Fruit fly (Drosophila melanogaster) S2 (cell line): ENCODE results near the gene Gas41.

Source experiments
- CG8478 ChIP-seq: fragments of >200 bp; optimal IDR thresholded peaks from 2 replicates; lab custom pipeline; 2018
- CTCF ChIP-seq, 2 experiments: fragments of >200 bp; optimal IDR thresholded peaks; 2 replicates each; lab custom pipeline; 2018

Gas41 gene

DNA sequence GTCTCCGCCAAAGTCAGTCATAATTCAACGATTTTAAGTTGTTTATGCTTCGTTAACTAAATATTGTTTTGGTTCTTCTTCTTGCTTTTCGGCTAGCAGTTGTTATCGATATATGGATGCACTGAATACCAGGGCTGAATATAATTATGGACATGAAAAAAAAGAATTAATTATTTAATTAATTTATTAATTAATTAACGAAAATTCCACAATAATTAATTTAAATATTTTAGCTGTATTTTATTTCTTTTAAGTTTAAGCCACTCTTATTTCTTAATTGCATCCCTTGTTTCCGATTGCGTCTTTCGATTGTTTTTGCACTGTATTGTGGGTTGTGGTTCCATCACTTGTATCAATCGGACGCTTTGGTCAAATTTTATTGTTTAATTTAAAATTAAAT lies at the start of gene Gas41, which contains the start of gene SA1:
TSS of gene Gas41 (minus strand) at position 112 of the 400 bp plus-strand sequence.
TSS of gene SA1 (plus strand) at position 326 of the 400 bp plus-strand sequence.
- no peak for TF ChIP-seq CG8478 (lab: Kevin White, UChicago)
- no peak for TF ChIP-seq CTCF (optimal IDR thresholded peaks at IDR 0.05; lab: Kevin White, UChicago)

DNA sequence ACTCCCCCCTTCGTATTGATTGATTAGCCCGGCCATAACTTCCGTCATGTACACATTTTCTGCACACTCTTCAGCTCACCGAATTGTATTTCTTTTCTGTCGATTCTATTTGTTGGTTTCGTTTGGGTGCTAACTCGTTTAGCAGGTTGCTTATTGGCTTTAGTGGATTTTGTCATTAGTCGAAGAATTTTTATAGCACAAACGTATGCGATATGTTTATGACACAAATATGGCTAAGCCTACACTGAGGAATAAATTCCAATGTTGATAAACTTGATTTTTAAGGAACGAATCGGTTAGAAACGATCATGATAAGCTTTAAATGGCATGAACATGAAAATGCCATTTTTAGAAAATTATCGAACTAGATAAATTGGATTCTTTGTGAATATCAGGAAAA lies 48.7 kb upstream of the Gas41 start:
- TF ChIP-seq CG8478 (lab: Kevin White, UChicago) = no peak
- TF ChIP-seq CTCF (optimal IDR thresholded peaks at IDR 0.05; lab: Kevin White, UChicago) = no peak

DNA sequence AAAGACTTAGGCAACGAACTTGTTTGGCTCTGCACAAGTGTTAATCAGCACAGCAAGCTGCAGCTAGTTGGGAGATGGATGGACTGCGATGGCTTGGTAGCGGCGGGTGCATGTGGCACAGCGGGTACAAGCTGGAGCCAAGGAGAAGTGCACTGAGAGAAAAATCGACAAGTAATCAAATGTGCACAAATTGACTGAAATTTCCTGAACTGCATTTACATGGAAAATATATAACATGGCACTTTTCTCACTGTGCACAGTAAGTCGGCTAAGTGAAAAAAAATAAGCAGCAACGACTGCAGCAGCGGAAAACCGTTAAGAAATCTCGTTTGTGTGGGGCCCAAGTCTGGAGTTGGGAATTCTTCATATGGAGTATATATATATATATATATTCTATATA lies 41.1 kb upstream of the Gas41 start:
- TF ChIP-seq CG8478 (lab: Kevin White, UChicago) = no peak

DNA sequence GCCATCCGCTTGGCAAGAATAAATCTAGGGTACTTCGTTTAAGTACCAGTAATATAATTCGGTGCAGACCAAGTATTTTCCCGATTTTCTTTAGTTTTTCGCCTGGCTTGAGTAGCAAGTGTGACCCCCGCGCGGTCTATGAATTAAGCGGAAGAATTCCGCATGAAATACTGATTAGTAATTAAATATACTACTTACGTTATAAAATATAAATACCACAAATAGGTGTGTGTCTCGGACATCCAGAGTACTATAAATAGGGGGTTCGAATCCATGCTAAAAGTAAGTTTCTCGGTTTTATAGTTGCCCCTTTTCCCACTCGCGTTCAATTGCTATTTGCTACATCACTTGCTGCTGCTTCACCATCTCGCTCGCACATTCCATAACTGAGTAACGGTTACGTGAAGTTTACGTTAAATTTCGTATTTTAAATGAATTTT lies 21.6 kb upstream of the Gas41 start, which contains the start of gene snRNP-U1-70K:
TSS of gene snRNP-U1-70K (minus strand) at position 141 of the 440 bp plus-strand sequence.
- TF ChIP-seq CG8478 (lab: Kevin White, UChicago) (no peak), CTCF (optimal IDR thresholded peaks at IDR 0.05; lab: Kevin White, UChicago) (peak; percentile 38 to 72)

DNA sequence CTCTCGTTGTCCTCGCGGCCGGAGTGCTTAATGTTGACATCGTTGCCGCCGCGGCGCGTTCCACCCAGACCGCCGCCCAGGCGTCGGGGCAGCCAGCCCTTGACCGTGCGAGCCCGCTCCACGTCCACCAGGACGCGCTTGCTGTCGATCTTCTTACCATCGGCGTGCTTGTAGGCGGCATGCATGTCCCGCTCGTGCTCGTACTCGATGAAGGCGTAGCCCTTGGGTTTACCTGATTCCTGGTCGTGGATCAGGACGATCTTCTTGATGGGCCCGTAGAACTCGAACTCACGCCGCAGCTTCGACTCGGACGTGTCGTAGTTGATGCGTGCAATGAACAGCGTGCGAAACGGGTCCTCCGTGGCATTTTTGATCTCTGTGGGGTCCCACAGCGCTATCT lies 20.8 kb upstream of the Gas41 start:
- TF ChIP-seq CTCF (optimal IDR thresholded peaks at IDR 0.05; lab: Kevin White, UChicago) (no peak), CG8478 (lab: Kevin White, UChicago) (no peak)

DNA sequence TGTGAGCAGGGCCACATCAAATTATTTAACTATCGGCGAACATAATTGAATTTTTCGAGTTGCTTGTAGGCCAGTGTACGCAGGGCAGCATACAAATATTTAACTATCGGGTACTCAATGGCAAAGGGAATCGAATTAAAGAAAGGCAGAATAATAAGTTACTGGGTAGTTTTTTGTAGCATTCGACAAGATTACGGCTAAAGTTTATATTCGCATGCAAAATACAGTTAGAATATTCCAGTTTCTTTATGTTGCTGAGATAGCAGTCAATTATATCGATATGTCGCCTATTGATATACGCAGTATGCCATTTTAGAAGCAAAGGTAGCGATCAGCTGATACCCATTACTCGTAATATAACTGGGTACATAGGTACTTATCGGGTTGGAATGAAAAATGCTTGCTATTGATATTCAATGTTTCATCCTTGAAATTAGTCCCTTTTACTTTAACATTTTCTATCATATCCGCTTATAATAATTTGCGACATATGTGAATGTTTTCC lies 18.1 kb upstream of the Gas41 start:
- TF ChIP-seq CG8478 (lab: Kevin White, UChicago) = no peak
- TF ChIP-seq CTCF (optimal IDR thresholded peaks at IDR 0.05; lab: Kevin White, UChicago) = peak; percentile 50

DNA sequence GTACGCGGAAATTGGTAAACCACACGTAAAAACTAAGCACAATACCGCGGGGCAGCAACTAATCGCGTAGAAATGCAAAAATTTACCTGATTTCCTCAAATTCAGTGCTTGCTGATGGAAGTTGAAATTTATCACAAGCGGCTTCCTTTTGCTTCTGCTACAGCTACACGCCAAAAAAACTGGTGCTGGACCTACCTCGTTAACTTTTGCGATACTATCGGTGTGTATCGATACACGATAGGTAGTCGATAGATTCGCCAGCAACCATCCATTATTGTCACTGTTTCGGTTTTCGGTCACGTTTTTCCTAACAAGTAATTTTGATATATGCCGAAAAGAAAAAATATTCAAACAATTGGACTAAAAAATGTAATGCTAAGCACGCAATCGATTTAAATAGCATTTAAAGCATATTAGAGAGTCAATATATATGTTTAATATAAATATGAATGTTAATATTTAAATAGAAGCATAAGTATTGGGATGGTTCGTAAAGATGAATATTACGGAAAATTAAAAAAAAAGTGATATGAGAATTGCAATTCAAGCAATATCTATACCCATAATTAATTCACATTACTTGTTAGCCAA lies 17.5 kb upstream of the Gas41 start, which contains the start of gene Sumo:
TSS of gene Sumo (minus strand) at position 223 of the 591 bp plus-strand sequence.
- TF ChIP-seq CG8478 (lab: Kevin White, UChicago) = no peak
- no peak for TF ChIP-seq CTCF (optimal IDR thresholded peaks at IDR 0.05; lab: Kevin White, UChicago)

DNA sequence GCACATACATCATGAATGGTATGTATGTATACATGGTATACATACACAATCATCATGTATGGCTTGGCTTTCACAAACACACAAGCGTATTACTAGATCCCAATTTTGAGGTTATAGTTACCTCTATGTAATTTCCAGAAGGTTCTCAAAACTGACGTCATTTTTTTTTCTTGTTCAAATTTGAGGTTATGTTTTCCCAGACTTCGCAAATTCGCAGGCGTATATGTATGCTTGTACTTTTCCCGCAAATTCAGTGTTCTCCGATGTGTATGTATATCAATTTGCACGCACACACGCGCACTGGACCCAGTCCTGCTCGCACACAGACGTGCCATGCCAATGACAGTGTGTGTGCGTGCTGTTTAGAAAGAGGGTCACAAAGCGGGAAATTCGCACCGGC lies 16.3 kb upstream of the Gas41 start:
- TF ChIP-seq CG8478 (lab: Kevin White, UChicago) (no peak), CTCF (optimal IDR thresholded peaks at IDR 0.05; lab: Kevin White, UChicago) (no peak)

DNA sequence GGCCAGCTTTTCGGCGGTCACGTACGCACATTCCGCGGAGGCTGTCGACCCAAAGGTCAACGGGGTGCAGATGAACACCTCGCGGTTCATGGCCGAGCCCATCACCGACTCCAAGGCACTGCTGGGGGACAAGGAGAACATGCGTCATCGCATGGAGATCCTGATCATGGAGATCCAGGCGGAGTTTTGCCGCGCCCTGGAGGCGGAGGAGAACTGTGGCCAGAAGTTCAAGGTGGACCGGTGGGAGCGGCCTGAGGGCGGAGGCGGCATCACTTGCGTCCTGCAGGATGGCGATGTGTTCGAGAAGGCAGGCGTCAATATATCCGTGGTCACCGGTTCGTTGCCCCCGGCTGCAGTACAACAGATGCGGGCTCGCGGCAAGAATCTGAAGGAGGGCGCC lies 14.6 kb upstream of the Gas41 start:
- TF ChIP-seq CTCF (optimal IDR thresholded peaks at IDR 0.05; lab: Kevin White, UChicago) (no peak), CG8478 (lab: Kevin White, UChicago) (no peak)

DNA sequence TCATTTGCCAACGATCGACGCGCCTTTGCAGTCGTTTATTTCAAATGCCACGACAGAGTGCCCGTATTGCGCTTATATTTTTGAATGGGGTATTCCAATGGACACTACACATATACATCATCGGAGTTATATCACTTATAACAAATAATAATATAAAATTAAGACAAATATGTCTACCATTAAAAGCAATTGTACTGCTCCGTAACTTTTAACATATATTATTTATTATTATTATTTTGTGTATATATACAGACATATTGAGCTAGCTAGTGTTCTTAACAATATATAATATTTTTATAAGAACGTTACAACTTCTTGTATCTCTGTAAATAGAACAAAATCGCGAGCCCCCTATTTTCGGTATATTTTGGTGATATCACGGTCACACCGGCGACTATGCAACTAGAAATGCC lies 14.0 kb upstream of the Gas41 start, which contains the start of the genes sip2 and Coprox:
TSS of gene sip2 (minus strand) at position 53 of the 413 bp plus-strand sequence.
TSS of gene Coprox (plus strand) at position 400 of the 413 bp plus-strand sequence.
- no peak for TF ChIP-seq CG8478 (lab: Kevin White, UChicago)
- TF ChIP-seq CTCF (optimal IDR thresholded peaks at IDR 0.05; lab: Kevin White, UChicago) = no peak

DNA sequence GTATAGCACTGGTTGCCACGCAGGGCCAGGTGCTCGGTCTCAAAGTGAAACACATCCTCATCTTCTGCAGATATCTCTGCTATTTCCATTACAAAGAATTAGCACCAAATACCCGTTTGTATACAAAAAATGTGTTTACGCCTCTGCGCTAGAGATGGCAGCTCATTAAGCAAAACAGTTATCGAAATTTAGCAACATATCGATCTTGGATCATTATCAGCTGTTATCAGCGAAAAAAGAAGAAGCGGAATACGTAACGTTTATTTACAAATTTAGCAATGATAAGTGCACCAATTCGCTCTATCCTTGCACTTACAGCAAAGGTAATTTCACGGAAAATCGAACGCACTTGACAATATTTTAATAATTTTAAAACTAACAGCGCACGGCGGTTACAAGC lies 10.2 kb upstream of the Gas41 start, which contains the start of the genes Atac1 and Hmgcl:
TSS of gene Atac1 (minus strand) at position 164 of the 400 bp plus-strand sequence.
TSS of gene Hmgcl (plus strand) at position 213 of the 400 bp plus-strand sequence.
- TF ChIP-seq CTCF (optimal IDR thresholded peaks at IDR 0.05; lab: Kevin White, UChicago) = no peak
- TF ChIP-seq CG8478 (lab: Kevin White, UChicago) = no peak

DNA sequence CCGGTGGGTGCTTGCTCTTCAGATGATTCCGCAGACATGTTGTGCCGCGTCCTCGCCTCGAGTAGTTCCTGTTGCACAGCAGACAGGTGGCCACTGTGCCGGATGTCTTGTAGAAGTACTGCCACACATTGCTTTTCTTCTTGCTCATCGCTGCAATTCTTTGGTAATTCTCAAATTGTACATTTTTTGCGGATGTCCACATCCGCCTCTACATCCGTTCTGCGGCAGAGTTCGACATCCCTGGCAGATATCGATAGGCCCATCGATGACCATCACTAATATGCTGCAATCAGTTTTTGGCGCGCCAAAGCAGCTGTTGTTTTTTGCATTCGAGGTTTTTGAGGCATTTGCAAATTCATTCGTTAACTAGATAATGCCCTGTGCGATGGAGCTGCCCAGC lies 6.7 kb upstream of the Gas41 start, which contains the start of the genes CG13775 and CG3430:
TSS of gene CG13775 (minus strand) at position 226 of the 400 bp plus-strand sequence.
TSS of gene CG3430 (plus strand) at position 284 of the 400 bp plus-strand sequence.
- TF ChIP-seq CTCF (optimal IDR thresholded peaks at IDR 0.05; lab: Kevin White, UChicago) = no peak

DNA sequence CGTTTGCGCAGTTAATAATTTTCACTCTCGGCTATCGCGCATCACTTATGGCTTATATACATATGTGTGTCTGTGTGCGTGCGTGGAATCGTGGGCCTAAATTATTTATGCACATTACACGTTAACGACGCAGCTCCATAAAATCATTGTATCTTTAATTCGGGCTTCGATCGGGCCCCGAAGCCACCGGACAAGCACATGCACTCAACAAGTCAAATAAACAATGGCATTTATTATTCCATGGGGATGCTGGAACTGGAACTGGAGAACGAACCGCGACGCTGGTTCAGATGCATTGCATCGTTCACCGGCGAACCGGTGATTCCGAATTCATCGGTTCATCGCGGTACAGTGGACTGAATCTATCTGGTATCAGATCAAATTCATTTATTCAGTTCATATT lies 1.5 kb downstream of the Gas41 start, which contains the start of gene ihog:
TSS of gene ihog (minus strand) at position 269 of the 403 bp plus-strand sequence.
- peak in 1 of 2 experiments; percentile 9 for TF ChIP-seq CTCF (optimal IDR thresholded peaks at IDR 0.05; lab: Kevin White, UChicago)
- TF ChIP-seq CG8478 (lab: Kevin White, UChicago) = no peak

DNA sequence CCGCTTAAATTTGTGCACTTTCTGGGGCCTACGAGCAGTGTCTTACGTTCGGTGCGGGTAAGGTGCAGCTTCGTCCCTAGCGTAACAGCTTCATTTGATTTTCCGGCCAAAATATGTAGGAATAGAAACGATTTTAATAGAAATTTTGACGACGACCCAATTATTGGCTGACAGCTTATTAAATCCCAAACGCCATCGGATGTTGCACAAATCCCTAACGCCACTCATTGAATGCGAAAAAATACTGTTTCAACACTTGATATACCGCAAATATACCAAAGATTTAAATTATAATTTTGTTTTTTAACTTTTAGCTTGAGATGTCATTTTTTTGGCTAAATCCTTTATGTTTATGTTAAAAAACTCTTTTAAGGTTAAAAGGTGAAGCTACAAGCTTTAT lies 4.9 kb downstream of the Gas41 start, which contains the start of gene Fgop2:
TSS of gene Fgop2 (minus strand) at position 202 of the 400 bp plus-strand sequence.
- TF ChIP-seq CTCF (optimal IDR thresholded peaks at IDR 0.05; lab: Kevin White, UChicago) = no peak
- TF ChIP-seq CG8478 (lab: Kevin White, UChicago) = no peak

DNA sequence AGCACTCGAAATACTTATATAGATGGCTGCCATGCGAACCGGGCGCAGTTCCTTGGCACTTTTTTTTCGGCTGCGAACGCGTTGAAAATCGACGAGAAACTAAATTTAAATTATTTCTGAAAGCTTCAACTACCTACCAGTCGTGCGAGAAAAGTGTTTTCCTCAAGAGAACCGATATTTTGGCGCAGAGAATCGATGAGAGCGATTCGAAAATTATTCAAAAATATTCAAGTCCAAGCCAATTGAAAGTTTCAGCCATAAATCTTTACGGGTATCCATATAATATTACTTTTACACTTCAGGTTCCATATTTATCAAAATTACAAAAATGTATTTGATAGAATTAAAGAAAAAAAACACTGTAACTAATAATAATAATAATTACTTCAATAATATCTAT lies 7.3 kb downstream of the Gas41 start, which contains the start of gene CG18304:
TSS of gene CG18304 (minus strand) at position 101 of the 400 bp plus-strand sequence.
- TF ChIP-seq CG8478 (lab: Kevin White, UChicago) = no peak
- TF ChIP-seq CTCF (optimal IDR thresholded peaks at IDR 0.05; lab: Kevin White, UChicago) = no peak
